Worm (Caenorhabditis elegans): ENCODE measurements around the gene B0491.6.

DNA sequence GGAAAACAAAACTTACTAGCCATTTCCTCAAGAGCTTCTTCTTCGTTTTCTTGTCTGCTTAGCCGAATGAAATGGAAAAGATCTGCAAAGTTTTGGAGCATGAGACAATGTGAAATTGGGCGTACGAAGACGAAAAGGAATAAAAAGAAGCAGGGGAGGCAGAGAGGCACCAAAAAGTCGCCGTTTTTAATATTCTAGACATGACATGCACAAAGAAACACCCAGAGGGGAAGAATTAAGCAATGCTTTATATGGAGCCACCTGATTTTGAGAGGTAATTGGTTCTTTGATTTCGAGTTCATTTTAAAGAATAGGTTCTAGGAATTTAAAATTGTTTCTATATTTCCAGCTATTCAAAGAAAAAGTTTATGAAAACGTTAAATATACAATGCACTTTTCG, 34.0 kb downstream of the B0491.6 start, which contains the start of gene T24F1.4:
- TF ChIP-seq unc-130 (GFP tag; optimal IDR thresholded peaks at IDR 0.05): no peak
- TF ChIP-seq nfyb-1 (GFP tag; IDR thresholded peaks at IDR 0.05): no peak
- TF ChIP-seq hlh-12 (tag; optimal IDR thresholded peaks at IDR 0.05): no peak
- TF ChIP-seq ceh-79 (tag; optimal IDR thresholded peaks at IDR 0.05): no peak
- no peak for TF ChIP-seq C06A6.2 (GFP tag; conservative IDR thresholded peaks at IDR 0.05)

Data from whole organism, young adult.